Fruit fly (Drosophila melanogaster) whole organism, prepupa: Measurements from ENCODE around the gene Aasdh.
A peak's percentile ranks its signal among the peaks of the same experiment; 100 is the strongest.

Experiments
- Blimp-1 ChIP-seq: fragments of 200-800 bp; sonication (Bioruptor generic); optimal IDR thresholded peaks from 3 replicates; lab custom pipeline; 2017; ENCODE audit warnings: missing biosample characterization, missing genetic modification characterization, mild to moderate bottlenecking, moderate library complexity, missing genetic modification reagents
- CG10669 ChIP-seq: fragments of 200-800 bp; sonication (Bioruptor generic); optimal IDR thresholded peaks from 3 replicates; lab custom pipeline; 2018; ENCODE audit warnings: missing biosample characterization, mild to moderate bottlenecking, missing genetic modification characterization, moderate library complexity
- CG11294 ChIP-seq: fragments of 200-800 bp; sonication (Bioruptor generic); IDR thresholded peaks from 2 replicates; pipeline ENCODE4 v1.3.6; 2022; ENCODE audit warnings: missing biosample characterization, missing genetic modification characterization
- CG15336 ChIP-seq: fragments of 200-800 bp; sonication (Bioruptor generic); IDR thresholded peaks from 2 replicates; pipeline ENCODE4 v1.3.6; 2022; ENCODE audit warnings: missing biosample characterization, missing genetic modification characterization
- CG3032 ChIP-seq: fragments of 200-800 bp; optimal IDR thresholded peaks from 2 replicates; lab custom pipeline; 2019; ENCODE audit warnings: missing biosample characterization, mild to moderate bottlenecking, missing genetic modification characterization, moderate library complexity
- CG31627 ChIP-seq: fragments of 200-800 bp; sonication (Bioruptor generic); optimal IDR thresholded peaks from 3 replicates; lab custom pipeline; 2016; ENCODE audit warnings: missing biosample characterization, missing genetic modification characterization
- CG32006 ChIP-seq: fragments of 200-800 bp; sonication (Bioruptor generic); optimal IDR thresholded peaks from 3 replicates; lab custom pipeline; 2017; ENCODE audit warnings: missing biosample characterization, mild to moderate bottlenecking, missing genetic modification characterization
- CG34406 ChIP-seq: fragments of 200-800 bp; sonication (Bioruptor generic); optimal IDR thresholded peaks from 3 replicates; lab custom pipeline; 2016; ENCODE audit warnings: missing biosample characterization, missing genetic modification characterization
- CG3919 ChIP-seq: fragments of 200-800 bp; sonication (Bioruptor generic); optimal IDR thresholded peaks from 3 replicates; lab custom pipeline; 2016; ENCODE audit warnings: missing biosample characterization, missing genetic modification characterization
- CG4318 ChIP-seq: fragments of 200-800 bp; sonication (Bioruptor generic); optimal IDR thresholded peaks from 3 replicates; lab custom pipeline; 2017; ENCODE audit warnings: missing biosample characterization, mild to moderate bottlenecking, missing genetic modification characterization
- CG6163 ChIP-seq: fragments of 200-800 bp; sonication (Bioruptor generic); IDR thresholded peaks from 3 replicates; pipeline ENCODE4 v1.3.6; 2022; ENCODE audit warnings: missing biosample characterization, missing genetic modification characterization
- CG6276 ChIP-seq: fragments of 200-800 bp; sonication (Bioruptor generic); optimal IDR thresholded peaks from 2 replicates; lab custom pipeline; 2017; ENCODE audit warnings: missing biosample characterization, mild to moderate bottlenecking, missing genetic modification characterization
- CG6792 ChIP-seq: fragments of 200-800 bp; sonication (Bioruptor generic); optimal IDR thresholded peaks from 3 replicates; lab custom pipeline; 2016; ENCODE audit warnings: missing biosample characterization, missing genetic modification characterization
- CG6808 ChIP-seq: fragments of 200-800 bp; sonication (Bioruptor generic); optimal IDR thresholded peaks from 3 replicates; lab custom pipeline; 2017; ENCODE audit warnings: missing biosample characterization, missing genetic modification characterization, mild to moderate bottlenecking, moderate library complexity, missing genetic modification reagents
- CG6854 ChIP-seq: fragments of 200-800 bp; sonication (Bioruptor generic); optimal IDR thresholded peaks from 2 replicates; lab custom pipeline; 2017; ENCODE audit warnings: missing biosample characterization, mild to moderate bottlenecking, missing genetic modification characterization
- CG7368 ChIP-seq: fragments of 200-800 bp; sonication (Bioruptor generic); optimal IDR thresholded peaks from 3 replicates; lab custom pipeline; 2016; ENCODE audit warnings: missing biosample characterization, missing genetic modification characterization
- CG8632 ChIP-seq: fragments of 200-800 bp; sonication (Bioruptor generic); optimal IDR thresholded peaks from 3 replicates; lab custom pipeline; 2016; ENCODE audit warnings: missing biosample characterization, missing genetic modification characterization
- CG9139 ChIP-seq: fragments of 200-800 bp; sonication (Bioruptor generic); optimal IDR thresholded peaks from 3 replicates; lab custom pipeline; 2017; ENCODE audit warnings: missing biosample characterization, mild to moderate bottlenecking, missing genetic modification characterization
- Eip75B ChIP-seq: fragments of 200-800 bp; sonication (Bioruptor generic); optimal IDR thresholded peaks from 3 replicates; lab custom pipeline; 2016; ENCODE audit warnings: missing biosample characterization, missing genetic modification characterization
- Eip93F ChIP-seq: fragments of 200-800 bp; sonication (Bioruptor generic); optimal IDR thresholded peaks from 2 replicates; lab custom pipeline; 2016; ENCODE audit warnings: missing biosample characterization, mild to moderate bottlenecking, missing genetic modification characterization
- Ets21C ChIP-seq: fragments of 200-800 bp; sonication (Bioruptor generic); optimal IDR thresholded peaks from 3 replicates; lab custom pipeline; 2016; ENCODE audit warnings: missing biosample characterization, missing genetic modification characterization
- Ets96B ChIP-seq: fragments of 200-800 bp; optimal IDR thresholded peaks from 2 replicates; lab custom pipeline; 2019; ENCODE audit warnings: missing biosample characterization, mild to moderate bottlenecking, missing genetic modification characterization, moderate library complexity
- Gug ChIP-seq: fragments of 200-800 bp; sonication (Bioruptor generic); IDR thresholded peaks from 2 replicates; pipeline ENCODE4 v1.3.6; 2022; ENCODE audit warnings: missing biosample characterization, missing genetic modification characterization
- Hr38 ChIP-seq: sonication (Bioruptor generic); optimal IDR thresholded peaks from 2 replicates; lab custom pipeline; 2016; ENCODE audit warnings: missing biosample characterization, missing genetic modification characterization
- Hr39 ChIP-seq: fragments of 200-800 bp; sonication (Bioruptor generic); optimal IDR thresholded peaks from 2 replicates; lab custom pipeline; 2016; ENCODE audit warnings: missing biosample characterization, missing genetic modification characterization
- Lpt ChIP-seq: fragments of 200-800 bp; sonication (Bioruptor generic); optimal IDR thresholded peaks from 3 replicates; lab custom pipeline; 2016; ENCODE audit warnings: missing biosample characterization, missing genetic modification characterization
- Met ChIP-seq: fragments of 200-800 bp; sonication (Bioruptor generic); optimal IDR thresholded peaks from 3 replicates; lab custom pipeline; 2016; ENCODE audit warnings: missing biosample characterization, missing genetic modification characterization
- OdsH ChIP-seq: fragments of 200-800 bp; sonication (Bioruptor generic); optimal IDR thresholded peaks from 3 replicates; lab custom pipeline; 2016; ENCODE audit warnings: missing biosample characterization, missing genetic modification characterization
- Smox ChIP-seq: fragments of 200-800 bp; sonication (Bioruptor generic); optimal IDR thresholded peaks from 3 replicates; lab custom pipeline; 2016; ENCODE audit warnings: missing biosample characterization, missing genetic modification characterization
- Sox102F ChIP-seq: fragments of 200-800 bp; sonication (Bioruptor generic); optimal IDR thresholded peaks from 2 replicates; lab custom pipeline; 2016; ENCODE audit warnings: missing biosample characterization, mild to moderate bottlenecking, missing genetic modification characterization
- Sox15 ChIP-seq: fragments of 200-800 bp; sonication (Bioruptor generic); optimal IDR thresholded peaks from 3 replicates; lab custom pipeline; 2016; ENCODE audit warnings: missing biosample characterization, missing genetic modification characterization
- achi ChIP-seq: fragments of 200-800 bp; sonication (Bioruptor generic); optimal IDR thresholded peaks from 3 replicates; lab custom pipeline; 2016; ENCODE audit warnings: missing biosample characterization, missing genetic modification characterization
- acj6 ChIP-seq: fragments of 200-800 bp; sonication (Bioruptor generic); optimal IDR thresholded peaks from 3 replicates; lab custom pipeline; 2016; ENCODE audit warnings: missing biosample characterization, missing genetic modification characterization
- cyc ChIP-seq: fragments of 200-800 bp; sonication (Bioruptor generic); optimal IDR thresholded peaks from 3 replicates; lab custom pipeline; 2016; ENCODE audit warnings: missing biosample characterization, missing genetic modification characterization
- dac ChIP-seq: fragments of 200-800 bp; sonication (Bioruptor generic); optimal IDR thresholded peaks from 2 replicates; lab custom pipeline; 2017; ENCODE audit warnings: missing biosample characterization, mild to moderate bottlenecking, missing genetic modification characterization
- dsx ChIP-seq: fragments of 200-800 bp; optimal IDR thresholded peaks from 3 replicates; lab custom pipeline; 2019; ENCODE audit warnings: missing biosample characterization, mild to moderate bottlenecking, missing genetic modification characterization, moderate library complexity; ENCODE audit not compliant: poor library complexity, severe bottlenecking
- esn ChIP-seq: fragments of 200-800 bp; sonication (Bioruptor generic); optimal IDR thresholded peaks from 2 replicates; lab custom pipeline; 2016; ENCODE audit warnings: missing biosample characterization, mild to moderate bottlenecking, missing genetic modification characterization, moderate library complexity
- fd85E ChIP-seq: fragments of 200-800 bp; sonication (Bioruptor generic); optimal IDR thresholded peaks from 3 replicates; lab custom pipeline; 2016; ENCODE audit warnings: missing biosample characterization, missing genetic modification characterization
- fkh ChIP-seq: fragments of 200-800 bp; sonication (Bioruptor generic); optimal IDR thresholded peaks from 3 replicates; lab custom pipeline; 2017; ENCODE audit warnings: missing biosample characterization, mild to moderate bottlenecking, missing genetic modification characterization, moderate library complexity
- lz ChIP-seq: fragments of 200-800 bp; sonication (Bioruptor generic); optimal IDR thresholded peaks from 3 replicates; lab custom pipeline; 2016; ENCODE audit warnings: missing biosample characterization, missing genetic modification characterization
- net ChIP-seq: fragments of 200-800 bp; sonication (Bioruptor generic); optimal IDR thresholded peaks from 3 replicates; lab custom pipeline; 2016; ENCODE audit warnings: missing biosample characterization, missing genetic modification characterization
- pdm3 ChIP-seq: fragments of 200-800 bp; sonication (Bioruptor generic); optimal IDR thresholded peaks from 3 replicates; lab custom pipeline; 2016; ENCODE audit warnings: missing biosample characterization, missing genetic modification characterization
- salr ChIP-seq, 2 experiments: fragments of 200-800 bp; sonication (Bioruptor generic); optimal IDR thresholded peaks; 3 replicates each; lab custom pipeline; 2016 to 2018; ENCODE audit warnings: missing biosample characterization in 2 of 2, missing genetic modification characterization in 2 of 2, mild to moderate bottlenecking in 1 of 2
- spab ChIP-seq: fragments of 200-800 bp; sonication (Bioruptor generic); optimal IDR thresholded peaks from 2 replicates; lab custom pipeline; 2017; ENCODE audit warnings: missing biosample characterization, mild to moderate bottlenecking, missing genetic modification characterization, missing genetic modification reagents
- ss ChIP-seq, 2 experiments: fragments of 200-800 bp; sonication (Bioruptor generic); optimal IDR thresholded peaks; 2 replicates in 1 of 2; 3 replicates in 1 of 2; lab custom pipeline; 2017 to 2018; ENCODE audit warnings: mild to moderate bottlenecking in 2 of 2, missing biosample characterization in 2 of 2, missing genetic modification characterization in 2 of 2, moderate library complexity in 1 of 2

Gene Aasdh

DNA sequence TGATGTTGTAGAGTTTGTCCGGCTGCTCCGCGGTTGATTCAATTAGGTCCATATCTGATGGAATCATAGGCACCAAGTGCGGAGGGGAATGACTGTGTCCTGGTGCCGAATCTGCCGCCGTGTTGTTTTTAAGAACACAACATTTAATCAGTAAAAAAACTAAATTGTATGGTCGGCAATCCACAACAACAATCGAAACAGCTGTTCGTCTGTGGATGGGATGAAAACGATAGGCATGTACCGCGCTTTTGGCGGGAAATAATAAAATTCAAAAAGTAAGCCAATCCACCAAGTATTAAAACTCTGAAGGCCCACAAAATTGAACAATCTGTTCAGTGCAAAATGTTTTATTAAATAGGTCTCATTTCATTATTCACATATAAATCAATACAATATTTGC, at the start of gene Aasdh:
Gene Aasdh, minus strand, starts transcription at position 219 of the 400 bp plus-strand sequence.
- TF ChIP-seq dac = no peak
- no peak for TF ChIP-seq Met
- no peak for TF ChIP-seq net (GFP tag; lab: Kevin White, UChicago)
- TF ChIP-seq ss (GFP tag; optimal IDR thresholded peaks at IDR 0.05; lab: Kevin White, UChicago) = no peak
- no peak for TF ChIP-seq esn (GFP tag; lab: Kevin White, UChicago)
- no peak for TF ChIP-seq Ets21C (GFP tag; lab: Kevin White, UChicago)
- no peak for TF ChIP-seq CG31627 (GFP tag; lab: Kevin White, UChicago)
- TF ChIP-seq CG8632 (GFP tag; lab: Kevin White, UChicago) = no peak
- TF ChIP-seq spab = no peak
- TF ChIP-seq CG7368 (GFP tag; lab: Kevin White, UChicago) = no peak
- TF ChIP-seq CG32006 (GFP tag; lab: Kevin White, UChicago) = no peak
- no peak for TF ChIP-seq Hr38 (GFP tag; lab: Kevin White, UChicago)
- no peak for TF ChIP-seq CG10669 (GFP tag; lab: Kevin White, UChicago)
- no peak for TF ChIP-seq Lpt (GFP tag; lab: Kevin White, UChicago)
- no peak for TF ChIP-seq Sox102F (GFP tag; lab: Kevin White, UChicago)

DNA sequence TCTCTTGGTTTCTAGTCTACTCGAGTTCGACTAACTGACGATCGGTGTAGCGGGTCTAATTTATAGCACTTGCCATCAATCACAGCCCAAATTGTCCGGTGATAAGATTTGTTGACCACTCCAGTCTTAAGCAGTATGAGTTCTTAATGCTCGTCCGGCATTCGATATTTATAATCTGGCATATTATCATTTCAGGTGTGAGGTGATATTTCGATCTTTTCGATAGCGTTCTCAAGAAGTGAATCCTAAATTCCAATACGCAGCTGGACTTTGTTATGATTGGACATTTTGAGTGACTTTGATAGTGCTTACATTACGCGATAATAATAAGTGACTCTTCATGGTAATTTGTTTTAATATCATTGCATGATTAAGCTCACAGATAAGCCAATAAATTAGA, 46.9 kb upstream of the Aasdh start, which contains the start of gene Bace:
Gene Bace, minus strand, starts transcription at position 39 of the 400 bp plus-strand sequence.
- TF ChIP-seq CG7368 (GFP tag; lab: Kevin White, UChicago) (no peak), ss (GFP tag; optimal IDR thresholded peaks at IDR 0.05; lab: Kevin White, UChicago) (no peak), cyc (GFP tag; lab: Kevin White, UChicago) (no peak), CG15336 (GFP tag; lab: Robert Waterston, UW) (no peak), CG3919 (GFP tag; lab: Kevin White, UChicago) (no peak), CG9139 (GFP tag; lab: Kevin White, UChicago) (no peak)

DNA sequence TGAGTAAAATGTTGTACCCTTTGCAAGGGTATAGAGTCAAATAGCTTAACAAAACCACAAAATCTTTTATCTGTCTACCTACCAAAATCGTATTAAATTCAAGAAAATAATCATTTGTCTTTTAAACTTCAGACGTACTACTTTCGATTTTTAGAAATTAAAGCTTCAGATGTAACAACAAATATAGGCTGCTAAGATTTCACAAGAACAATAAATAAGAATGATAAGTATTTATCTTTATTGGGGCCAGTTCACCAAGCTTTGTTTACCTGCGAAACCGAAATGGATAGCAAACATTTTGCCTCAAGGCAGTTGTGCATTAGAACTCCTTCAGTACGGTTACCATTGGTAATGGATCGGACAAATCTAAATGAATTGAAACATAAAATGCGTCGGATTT, 41.1 kb upstream of the Aasdh start, which contains the start of gene CG43400:
Gene CG43400, plus strand, starts transcription at position 301 of the 400 bp plus-strand sequence.
- TF ChIP-seq Smox (GFP tag; lab: Kevin White, UChicago) = no peak
- TF ChIP-seq CG6276 = no peak
- no peak for TF ChIP-seq CG15336 (GFP tag; lab: Robert Waterston, UW)
- no peak for TF ChIP-seq CG9139 (GFP tag; lab: Kevin White, UChicago)
- no peak for TF ChIP-seq Eip93F
- no peak for TF ChIP-seq Hr38 (GFP tag; lab: Kevin White, UChicago)
- TF ChIP-seq CG7368 (GFP tag; lab: Kevin White, UChicago) = no peak
- no peak for TF ChIP-seq CG10669 (GFP tag; lab: Kevin White, UChicago)
- no peak for TF ChIP-seq CG4318 (GFP tag; lab: Kevin White, UChicago)
- TF ChIP-seq acj6 (GFP tag; lab: Kevin White, UChicago) = no peak
- no peak for TF ChIP-seq Gug
- TF ChIP-seq Ets96B (tag; lab: Kevin White, UChicago) = no peak
- TF ChIP-seq CG6854 (GFP tag; lab: Kevin White, UChicago) = no peak
- no peak for TF ChIP-seq CG11294 (GFP tag; lab: Robert Waterston, UW)
- no peak for TF ChIP-seq fd85E
- no peak for TF ChIP-seq pdm3
- no peak for TF ChIP-seq CG6808 (GFP tag; lab: Kevin White, UChicago)
- no peak for TF ChIP-seq CG3032
- no peak for TF ChIP-seq net (GFP tag; lab: Kevin White, UChicago)

DNA sequence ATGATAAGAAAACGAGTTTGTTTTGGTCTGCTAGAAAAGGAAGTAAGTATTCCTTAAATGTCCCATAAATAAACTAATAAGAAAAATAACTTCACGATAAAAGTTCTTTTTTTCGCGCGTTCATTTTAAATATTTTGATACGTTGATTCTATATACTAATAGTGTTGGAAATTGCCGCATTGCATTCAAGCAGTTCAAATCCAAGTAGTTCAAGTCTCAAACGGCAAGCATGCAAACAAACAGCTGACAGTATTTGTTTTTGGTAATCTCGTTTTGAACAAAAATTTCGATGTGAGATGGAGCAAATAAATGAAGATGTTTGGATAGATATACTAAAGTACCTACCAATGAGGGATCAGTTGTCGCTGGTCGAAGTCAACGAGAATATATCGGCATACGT, 39.4 kb upstream of the Aasdh start, which contains the start of gene CG13088:
Gene CG13088, plus strand, starts transcription at position 247 of the 400 bp plus-strand sequence.
- TF ChIP-seq Sox102F (GFP tag; lab: Kevin White, UChicago) = no peak
- no peak for TF ChIP-seq OdsH (GFP tag; lab: Kevin White, UChicago)
- TF ChIP-seq CG6163 (GFP tag; lab: Robert Waterston, UW) = no peak
- TF ChIP-seq Hr39 (GFP tag; lab: Kevin White, UChicago) = no peak
- no peak for TF ChIP-seq esn (GFP tag; lab: Kevin White, UChicago)
- no peak for TF ChIP-seq Sox15
- TF ChIP-seq pdm3 = no peak
- TF ChIP-seq achi (GFP tag; lab: Kevin White, UChicago) = no peak
- no peak for TF ChIP-seq Blimp-1
- peak; percentile 98 for TF ChIP-seq fkh (GFP tag; lab: Kevin White, UChicago)
- peak; percentile 24 for TF ChIP-seq cyc (GFP tag; lab: Kevin White, UChicago)
- TF ChIP-seq CG34406 (GFP tag; lab: Kevin White, UChicago) = no peak
- TF ChIP-seq salr (GFP tag; optimal IDR thresholded peaks at IDR 0.05; lab: Kevin White, UChicago) = no peak
- TF ChIP-seq lz (GFP tag; lab: Kevin White, UChicago) = peak; percentile 14
- no peak for TF ChIP-seq CG8632 (GFP tag; lab: Kevin White, UChicago)
- TF ChIP-seq Lpt (GFP tag; lab: Kevin White, UChicago) = no peak
- TF ChIP-seq dsx (GFP tag; lab: Kevin White, UChicago) = no peak
- no peak for TF ChIP-seq CG6276
- peak; percentile 2 for TF ChIP-seq CG6792
- TF ChIP-seq Ets96B (tag; lab: Kevin White, UChicago) = no peak
- TF ChIP-seq Eip75B (GFP tag; lab: Kevin White, UChicago) = no peak
